Fruit fly (Drosophila melanogaster) whole organism: ENCODE data around the gene CG12355.

ENCODE experiments used
- CG8478 ChIP-seq: fragments of >200 bp; optimal IDR thresholded peaks from 2 replicates; lab custom pipeline; 2018; ENCODE audit warnings: inconsistent platforms
- psq ChIP-seq: fragments of >200 bp; optimal IDR thresholded peaks from 2 replicates; lab custom pipeline; 2017
- usp ChIP-seq: fragments of >200 bp; optimal IDR thresholded peaks from 2 replicates; lab custom pipeline; 2017; ENCODE audit warnings: missing biosample characterization, missing genetic modification characterization, mixed read lengths

DNA sequence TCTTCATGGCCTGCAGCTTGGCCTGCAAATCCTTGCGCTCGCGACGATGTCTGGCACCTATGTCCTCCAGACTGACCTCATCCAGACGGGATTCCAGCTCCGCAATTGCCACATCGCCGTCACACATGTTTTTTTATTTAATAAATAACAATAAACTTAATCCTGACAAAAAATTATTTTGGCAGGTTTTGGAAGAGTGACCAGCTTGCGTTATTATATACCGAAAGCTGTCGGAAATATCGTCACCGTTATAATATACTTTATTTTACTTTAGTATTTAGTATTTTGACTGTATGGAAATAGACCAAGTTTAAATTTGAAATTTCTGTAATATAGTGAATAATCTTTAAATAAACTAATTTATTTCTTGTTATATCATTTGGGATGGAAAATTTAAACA lies 9.3 kb upstream of the CG12355 start, which contains the start of gene CG7857:
- TF ChIP-seq psq (lab: Kevin White, UChicago) (no peak), CG8478 (lab: Kevin White, UChicago) (no peak), usp (GFP tag; lab: Kevin White, UChicago) (no peak)
